Fruit fly (Drosophila melanogaster) whole organism, embryonic: ENCODE results near the gene pug.

Experiments
- Bteb2 ChIP-seq: fragments of 200-800 bp; sonication (Bioruptor generic); optimal IDR thresholded peaks from 2 replicates; lab custom pipeline; 2016; ENCODE audit warnings: missing biosample characterization, missing genetic modification characterization
- C15 ChIP-seq: fragments of 200-800 bp; sonication (Bioruptor generic); IDR thresholded peaks from 3 replicates; pipeline ENCODE4 v1.3.6; 2022; ENCODE audit warnings: missing biosample characterization, missing genetic modification characterization
- CG10274 ChIP-seq: fragments of 200-800 bp; sonication (Bioruptor generic); optimal IDR thresholded peaks from 3 replicates; lab custom pipeline; 2017; ENCODE audit warnings: missing biosample characterization, mild to moderate bottlenecking, missing genetic modification characterization
- CG10654 ChIP-seq: fragments of 200-800 bp; sonication (Bioruptor generic); optimal IDR thresholded peaks from 2 replicates; lab custom pipeline; 2016; ENCODE audit warnings: missing biosample characterization, missing genetic modification characterization
- CG12155 ChIP-seq: fragments of 200-800 bp; sonication (Bioruptor generic); optimal IDR thresholded peaks from 3 replicates; lab custom pipeline; 2016; ENCODE audit warnings: missing biosample characterization, missing genetic modification characterization
- CG1233 ChIP-seq: fragments of 200-800 bp; sonication (Bioruptor generic); optimal IDR thresholded peaks from 4 replicates; lab custom pipeline; 2018; ENCODE audit warnings: missing biosample characterization, mild to moderate bottlenecking, missing genetic modification characterization
- CG12391 ChIP-seq: fragments of 200-800 bp; sonication (Bioruptor generic); optimal IDR thresholded peaks from 3 replicates; lab custom pipeline; 2018; ENCODE audit warnings: missing biosample characterization, mild to moderate bottlenecking, missing genetic modification characterization, moderate library complexity
- CG14050 ChIP-seq: fragments of 200-800 bp; sonication (Bioruptor generic); IDR thresholded peaks from 3 replicates; pipeline ENCODE4 v1.3.6; 2022; ENCODE audit warnings: missing biosample characterization, missing genetic modification characterization
- CG14710 ChIP-seq: fragments of 200-800 bp; sonication (Bioruptor generic); optimal IDR thresholded peaks from 3 replicates; lab custom pipeline; 2019; ENCODE audit warnings: missing biosample characterization, mild to moderate bottlenecking, missing genetic modification characterization, moderate library complexity
- CG15073 ChIP-seq: fragments of 200-800 bp; sonication (Bioruptor generic); optimal IDR thresholded peaks from 2 replicates; lab custom pipeline; 2016; ENCODE audit warnings: missing biosample characterization, missing genetic modification characterization
- CG16813 ChIP-seq: fragments of 200-800 bp; sonication (Bioruptor generic); IDR thresholded peaks from 3 replicates; pipeline ENCODE4 v1.3.6; 2022; ENCODE audit warnings: missing biosample characterization, missing genetic modification characterization; ENCODE audit not compliant: partially characterized antibody
- CG17802 ChIP-seq: fragments of 200-800 bp; sonication (Bioruptor generic); optimal IDR thresholded peaks from 2 replicates; lab custom pipeline; 2018; ENCODE audit warnings: missing biosample characterization, mild to moderate bottlenecking, missing genetic modification characterization, moderate library complexity
- CG18011 ChIP-seq: fragments of 200-800 bp; sonication (Bioruptor generic); optimal IDR thresholded peaks from 2 replicates; lab custom pipeline; 2017; ENCODE audit warnings: missing biosample characterization, missing genetic modification characterization, mild to moderate bottlenecking, moderate library complexity, missing genotype
- CG2712 ChIP-seq: fragments of 200-800 bp; optimal IDR thresholded peaks from 3 replicates; lab custom pipeline; 2019; ENCODE audit warnings: missing biosample characterization, mild to moderate bottlenecking, missing genetic modification characterization, moderate library complexity
- CG3407 ChIP-seq: fragments of 200-800 bp; sonication (Bioruptor generic); optimal IDR thresholded peaks from 2 replicates; lab custom pipeline; 2018; ENCODE audit warnings: missing biosample characterization, mild to moderate bottlenecking, missing genetic modification characterization
- CG4424 ChIP-seq: fragments of 200-800 bp; sonication (Bioruptor generic); optimal IDR thresholded peaks from 3 replicates; lab custom pipeline; 2016; ENCODE audit warnings: missing biosample characterization, missing genetic modification characterization
- CG5245 ChIP-seq: fragments of 200-800 bp; sonication (Bioruptor generic); optimal IDR thresholded peaks from 3 replicates; lab custom pipeline; 2016; ENCODE audit warnings: missing biosample characterization, missing genetic modification characterization
- CG7372 ChIP-seq: fragments of 200-800 bp; sonication (Bioruptor generic); IDR thresholded peaks from 2 replicates; pipeline ENCODE4 v1.3.6; 2022; ENCODE audit warnings: missing biosample characterization, missing genetic modification characterization
- CG7745 ChIP-seq: fragments of 200-800 bp; sonication (Bioruptor generic); optimal IDR thresholded peaks from 2 replicates; lab custom pipeline; 2018; ENCODE audit warnings: missing biosample characterization, mild to moderate bottlenecking, missing genetic modification characterization, moderate library complexity
- CG7963 ChIP-seq: fragments of 200-800 bp; sonication (Bioruptor generic); IDR thresholded peaks from 3 replicates; pipeline ENCODE4 v1.3.6; 2022; ENCODE audit warnings: missing biosample characterization, missing genetic modification characterization; ENCODE audit not compliant: partially characterized antibody
- CG9797 ChIP-seq: fragments of 200-800 bp; sonication (Bioruptor generic); optimal IDR thresholded peaks from 3 replicates; lab custom pipeline; 2018; ENCODE audit warnings: missing biosample characterization, mild to moderate bottlenecking, missing genetic modification characterization
- D19B ChIP-seq: fragments of 200-800 bp; sonication (Bioruptor generic); optimal IDR thresholded peaks from 2 replicates; lab custom pipeline; 2017; ENCODE audit warnings: missing biosample characterization, mild to moderate bottlenecking, missing genetic modification characterization
- Dfd ChIP-seq, 2 experiments: fragments of >200 bp; optimal IDR thresholded peaks; 2 replicates each; lab custom pipeline; 2017; ENCODE audit warnings: missing biosample characterization in 2 of 2, missing genetic modification characterization in 2 of 2
- H2.0 ChIP-seq: fragments of 200-800 bp; sonication (Bioruptor generic); IDR thresholded peaks from 2 replicates; pipeline ENCODE4 v1.3.6; 2022; ENCODE audit warnings: missing biosample characterization, missing genetic modification characterization
- Hr78 ChIP-seq, 2 experiments: fragments of 200-800 bp in 1 of 2; fragments of >200 bp in 1 of 2; sonication (Bioruptor generic) in 1 of 2; optimal IDR thresholded peaks; 2 replicates each; lab custom pipeline; 2017 to 2019; ENCODE audit warnings: missing biosample characterization in 2 of 2, missing genetic modification characterization in 2 of 2, mild to moderate bottlenecking in 1 of 2, moderate library complexity in 1 of 2
- Ravus ChIP-seq: fragments of 200-800 bp; sonication (Bioruptor generic); IDR thresholded peaks from 2 replicates; pipeline ENCODE4 v1.3.6; 2022; ENCODE audit warnings: missing biosample characterization, missing genetic modification characterization
- Spps ChIP-seq: fragments of 200-800 bp; sonication (Bioruptor generic); optimal IDR thresholded peaks from 2 replicates; lab custom pipeline; 2018; ENCODE audit warnings: missing biosample characterization, mild to moderate bottlenecking, missing genetic modification characterization
- TFAM ChIP-seq: fragments of 200-800 bp; sonication (Bioruptor generic); optimal IDR thresholded peaks from 2 replicates; lab custom pipeline; 2017; ENCODE audit warnings: missing biosample characterization, missing genetic modification characterization, inconsistent platforms
- aop ChIP-seq: fragments of 200-800 bp; sonication (Bioruptor generic); IDR thresholded peaks from 2 replicates; pipeline ENCODE4 v1.3.6; 2022; ENCODE audit warnings: missing biosample characterization, missing genetic modification characterization
- ato ChIP-seq: fragments of 200-800 bp; sonication (Bioruptor generic); IDR thresholded peaks from 2 replicates; pipeline ENCODE4 v1.3.6; 2022; ENCODE audit warnings: missing biosample characterization, missing genetic modification characterization; ENCODE audit not compliant: partially characterized antibody
- cato ChIP-seq: fragments of 200-800 bp; sonication (Bioruptor generic); optimal IDR thresholded peaks from 2 replicates; lab custom pipeline; 2016; ENCODE audit warnings: missing biosample characterization, missing genetic modification characterization, borderline replicate concordance
- crol ChIP-seq: fragments of 200-800 bp; sonication (Bioruptor generic); IDR thresholded peaks from 2 replicates; pipeline ENCODE4 v1.3.6; 2022; ENCODE audit warnings: missing biosample characterization, missing genetic modification characterization
- cwo ChIP-seq: fragments of 200-800 bp; sonication (Bioruptor generic); optimal IDR thresholded peaks from 3 replicates; lab custom pipeline; 2017; ENCODE audit warnings: missing biosample characterization, missing genetic modification characterization, mild to moderate bottlenecking, moderate library complexity, missing genetic modification reagents
- dati ChIP-seq: fragments of 200-800 bp; sonication (Bioruptor generic); IDR thresholded peaks from 2 replicates; pipeline ENCODE4 v1.3.6; 2022; ENCODE audit warnings: missing biosample characterization, missing genetic modification characterization
- dmrt11E ChIP-seq: fragments of 200-800 bp; sonication (Bioruptor generic); optimal IDR thresholded peaks from 3 replicates; lab custom pipeline; 2018; ENCODE audit warnings: missing biosample characterization, mild to moderate bottlenecking, missing genetic modification characterization, moderate library complexity
- ems ChIP-seq: fragments of 200-800 bp; sonication (Bioruptor generic); optimal IDR thresholded peaks from 3 replicates; lab custom pipeline; 2016; ENCODE audit warnings: missing biosample characterization, missing genetic modification characterization
- fd64A ChIP-seq: fragments of 200-800 bp; sonication (Bioruptor generic); optimal IDR thresholded peaks from 3 replicates; lab custom pipeline; 2018; ENCODE audit warnings: missing biosample characterization, mild to moderate bottlenecking, missing genetic modification characterization
- ind ChIP-seq: fragments of 200-800 bp; sonication (Bioruptor generic); optimal IDR thresholded peaks from 3 replicates; lab custom pipeline; 2016; ENCODE audit warnings: missing biosample characterization, missing genetic modification characterization
- inv ChIP-seq: fragments of 200-800 bp; sonication (Bioruptor generic); IDR thresholded peaks from 2 replicates; pipeline ENCODE4 v1.3.6; 2022; ENCODE audit warnings: missing biosample characterization, missing genetic modification characterization; ENCODE audit not compliant: partially characterized antibody
- kay ChIP-seq: fragments of 200-800 bp; sonication (Bioruptor generic); optimal IDR thresholded peaks from 2 replicates; lab custom pipeline; 2016; ENCODE audit warnings: missing biosample characterization, missing genetic modification characterization
- klu ChIP-seq: fragments of 200-800 bp; sonication (Bioruptor generic); IDR thresholded peaks from 2 replicates; pipeline ENCODE4 v1.3.6; 2022; ENCODE audit warnings: missing biosample characterization, missing genetic modification characterization
- lbe ChIP-seq: fragments of 200-800 bp; sonication (Bioruptor generic); optimal IDR thresholded peaks from 2 replicates; lab custom pipeline; 2016; ENCODE audit warnings: missing biosample characterization, mild to moderate bottlenecking, missing genetic modification characterization
- luna ChIP-seq: fragments of 200-800 bp; sonication (Bioruptor generic); optimal IDR thresholded peaks from 2 replicates; lab custom pipeline; 2016; ENCODE audit warnings: missing biosample characterization, missing genetic modification characterization
- maf-S ChIP-seq: fragments of 200-800 bp; sonication (Bioruptor generic); optimal IDR thresholded peaks from 2 replicates; lab custom pipeline; 2016; ENCODE audit warnings: missing biosample characterization, missing genetic modification characterization
- mirr ChIP-seq: fragments of 200-800 bp; sonication (Bioruptor generic); optimal IDR thresholded peaks from 3 replicates; lab custom pipeline; 2018; ENCODE audit warnings: missing biosample characterization, mild to moderate bottlenecking, missing genetic modification characterization
- onecut ChIP-seq: fragments of 200-800 bp; sonication (Bioruptor generic); IDR thresholded peaks from 2 replicates; pipeline ENCODE4 v1.3.6; 2022; ENCODE audit warnings: missing biosample characterization, missing genetic modification characterization
- prd ChIP-seq, 3 experiments: fragments of >200 bp in 2 of 3; fragments of 200-800 bp in 1 of 3; sonication (Bioruptor generic) in 1 of 3; optimal IDR thresholded peaks in 2 of 3; IDR thresholded peaks in 1 of 3; 2 replicates in 2 of 3; 3 replicates in 1 of 3; pipeline versions ENCODE4 v1.3.6 to Lab custom; 2017 to 2022; ENCODE audit warnings: missing biosample characterization in 1 of 3, missing genetic modification characterization in 1 of 3
- psq ChIP-seq: fragments of 200-800 bp; sonication (Bioruptor generic); optimal IDR thresholded peaks from 2 replicates; lab custom pipeline; 2017; ENCODE audit warnings: missing biosample characterization, missing genetic modification characterization
- vvl ChIP-seq: fragments of 200-800 bp; sonication (Bioruptor generic); IDR thresholded peaks from 2 replicates; pipeline ENCODE4 v1.3.6; 2022; ENCODE audit warnings: missing biosample characterization, missing genetic modification characterization
- wdn ChIP-seq: fragments of 200-800 bp; sonication (Bioruptor generic); IDR thresholded peaks from 2 replicates; pipeline ENCODE4 v1.3.6; 2022; ENCODE audit warnings: missing biosample characterization, missing genetic modification characterization
- zfh2 ChIP-seq: fragments of 200-800 bp; sonication (Bioruptor generic); optimal IDR thresholded peaks from 2 replicates; lab custom pipeline; 2016; ENCODE audit warnings: missing biosample characterization, missing genetic modification characterization

pug gene

dm6 chr3R:10661098-10661497 is 35.2 kb upstream of the pug start (continued):
- TF ChIP-seq CG9797 (GFP tag; lab: Kevin White, UChicago) (no peak), CG17802 (tag; lab: Kevin White, UChicago) (no peak), CG4424 (GFP tag; lab: Kevin White, UChicago) (peak; percentile 44), CG14710 (tag; lab: Kevin White, UChicago) (peak; percentile 10), Ravus (GFP tag; lab: Robert Waterston, UW) (no peak), crol (peak; percentile 20), CG7963 (no peak), Hr78 (GFP tag; optimal IDR thresholded peaks at IDR 0.05; lab: Kevin White, UChicago) (no peak), vvl (GFP tag; lab: Robert Waterston, UW) (peak; percentile 28; the same call in 1 of the 2 replicates), CG18011 (GFP tag; lab: Kevin White, UChicago) (no peak), luna (GFP tag; lab: Kevin White, UChicago) (no peak), zfh2 (no peak), aop (no peak), Spps (tag; lab: Kevin White, UChicago) (peak; percentile 7), CG7372 (GFP tag; lab: Robert Waterston, UW) (no peak), onecut (GFP tag; lab: Robert Waterston, UW) (no peak), CG1233 (GFP tag; lab: Kevin White, UChicago) (no peak), Bteb2 (no peak), lbe (GFP tag; lab: Kevin White, UChicago) (peak; percentile 34), CG15073 (GFP tag; lab: Kevin White, UChicago) (no peak), CG12155 (no peak), fd64A (GFP tag; lab: Kevin White, UChicago) (no peak)
- TF ChIP-seq, all 482 proteins: peak for 26

dm6 chr3R:10664942-10665341 is 31.4 kb upstream of the pug start:
- TF ChIP-seq ind (GFP tag; lab: Kevin White, UChicago): peak; percentile 31
- TF ChIP-seq CG10654 (GFP tag; lab: Kevin White, UChicago): peak; percentile 4
- no peak for TF ChIP-seq dati (GFP tag; lab: Robert Waterston, UW)
- TF ChIP-seq CG16813 (GFP tag; lab: Robert Waterston, UW): peak; percentile 15; the same call in 1 of the 3 replicates
- no peak for TF ChIP-seq C15
- peak; percentile 23 for TF ChIP-seq cwo (GFP tag; lab: Kevin White, UChicago)
- peak; percentile 25 for TF ChIP-seq psq (GFP tag; lab: Kevin White, UChicago)
- TF ChIP-seq H2.0: peak; percentile 29
- no peak for TF ChIP-seq CG14050 (GFP tag; lab: Robert Waterston, UW)
- TF ChIP-seq TFAM (GFP tag; lab: Kevin White, UChicago): peak; percentile 16
- TF ChIP-seq CG2712 (tag; lab: Kevin White, UChicago): peak; percentile 63
- TF ChIP-seq prd (optimal IDR thresholded peaks at IDR 0.05; lab: Kevin White, UChicago): no peak
- TF ChIP-seq prd (GFP tag; IDR thresholded peaks at IDR 0.05; lab: Robert Waterston, UW): peak; percentile 36; the same call in 1 of the 3 replicates
- no peak for TF ChIP-seq klu
- no peak for TF ChIP-seq kay (GFP tag; lab: Kevin White, UChicago)
- no peak for TF ChIP-seq D19B (GFP tag; lab: Kevin White, UChicago)
- no peak for TF ChIP-seq CG7745
- TF ChIP-seq CG10274 (GFP tag; lab: Kevin White, UChicago): no peak
- no peak for TF ChIP-seq inv (GFP tag; lab: Robert Waterston, UW)
- no peak for TF ChIP-seq maf-S
- TF ChIP-seq ato: peak; percentile 13; the same call in 1 of the 2 replicates
- TF ChIP-seq ems (GFP tag; lab: Kevin White, UChicago): no peak
- peak; percentile 71 for TF ChIP-seq CG5245 (GFP tag; lab: Kevin White, UChicago)
- TF ChIP-seq wdn (GFP tag; lab: Robert Waterston, UW): no peak
- no peak for TF ChIP-seq cato
- TF ChIP-seq dmrt11E: peak; percentile 30
- TF ChIP-seq mirr: peak; percentile 64
- peak; percentile 32 for TF ChIP-seq CG3407
- TF ChIP-seq CG12391 (tag; lab: Kevin White, UChicago): peak; percentile 31
- no peak for TF ChIP-seq Dfd (GFP tag; optimal IDR thresholded peaks at IDR 0.05; lab: Kevin White, UChicago)
